Worm (Caenorhabditis elegans) whole organism, L4/young adult: ENCODE measurements around the gene ckb-3.

ENCODE experiments used
- W03F9.2 ChIP-seq: fragments of 150-350 bp; optimal IDR thresholded peaks from 2 replicates; lab custom pipeline; 2014; ENCODE audit warnings: missing biosample characterization, missing genetic modification characterization
- dao-5 ChIP-seq: sonication (generic microtip); optimal IDR thresholded peaks from 2 replicates; lab custom pipeline; 2016; ENCODE audit warnings: missing genotype, missing genetic modification characterization, moderate library complexity, missing compliant biosample characterization

- no peak for TF ChIP-seq dao-5 (tag; lab: Kevin White, UChicago)
- no peak for TF ChIP-seq W03F9.2 (tag; lab: Kevin White, UChicago)
These were observed 25.2 kb downstream of the ckb-3 start for ce11 chrIII:4395857-4396256.
